Fruit fly (Drosophila melanogaster): Measurements from ENCODE around the gene Drsl3.

Drsl3 gene

DNA sequence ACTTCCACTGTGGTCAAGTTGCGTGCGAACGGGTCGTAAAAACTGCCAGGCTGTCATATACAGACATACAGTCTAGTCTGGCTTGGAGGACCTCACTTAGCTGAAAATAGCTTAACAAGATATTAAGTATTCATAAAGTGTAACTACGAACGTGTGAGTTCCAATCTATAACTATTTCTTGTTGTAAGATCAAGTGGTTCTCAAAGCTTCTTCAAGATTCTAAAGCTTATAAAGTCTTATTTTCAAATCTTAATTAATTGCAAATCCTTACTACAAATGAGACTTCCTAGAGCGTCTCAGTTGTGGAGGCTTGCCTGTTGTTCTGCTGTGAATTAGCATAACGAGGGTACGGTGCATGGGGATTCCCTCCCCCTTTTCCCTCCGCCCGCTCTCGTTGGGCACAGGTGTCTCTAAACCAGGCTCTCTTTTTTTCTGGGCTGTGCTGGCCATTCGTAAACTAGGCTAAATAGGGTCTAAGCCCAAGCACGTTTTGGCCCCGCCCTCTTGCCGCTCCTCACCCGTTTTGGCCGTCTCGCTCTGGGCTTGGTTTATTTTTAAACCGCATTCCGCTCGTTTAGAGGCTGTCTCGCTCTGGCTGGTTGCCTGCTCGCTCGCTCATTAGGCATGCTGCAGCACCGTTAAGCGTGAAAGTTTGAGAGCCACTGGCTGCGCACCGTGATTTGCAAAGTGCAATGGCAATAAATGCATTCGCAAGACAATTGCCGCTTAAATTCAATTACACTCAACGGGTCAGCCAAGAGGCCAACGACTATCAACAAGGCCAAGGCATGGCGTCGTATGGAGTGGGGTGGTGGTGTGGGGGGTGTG lies 23.4 kb downstream of the Drsl3 start (continued):
- TF ChIP-seq CG34422 (GFP tag; IDR thresholded peaks at IDR 0.05) = 0 out of 3 replicates have a peak, but pooled peaks have one; percentile 26
- TF ChIP-seq CG31388 (GFP tag; optimal IDR thresholded peaks at IDR 0.05) = no peak
- TF ChIP-seq vvl (GFP tag; IDR thresholded peaks at IDR 0.05) = 0 out of 2 replicates have a peak, but pooled peaks have one; percentile 7
- TF ChIP-seq HmgD (GFP tag; optimal IDR thresholded peaks at IDR 0.05) = no peak
- peak; percentile 97 for TF ChIP-seq sd (tag; optimal IDR thresholded peaks at IDR 0.05)
- TF ChIP-seq kni (GFP tag; optimal IDR thresholded peaks at IDR 0.05) = peak; percentile 29
- TF ChIP-seq Gug (GFP tag; IDR thresholded peaks at IDR 0.05) = no peak
- TF ChIP-seq nerfin-1 (tag; optimal IDR thresholded peaks at IDR 0.05) = no peak

DNA sequence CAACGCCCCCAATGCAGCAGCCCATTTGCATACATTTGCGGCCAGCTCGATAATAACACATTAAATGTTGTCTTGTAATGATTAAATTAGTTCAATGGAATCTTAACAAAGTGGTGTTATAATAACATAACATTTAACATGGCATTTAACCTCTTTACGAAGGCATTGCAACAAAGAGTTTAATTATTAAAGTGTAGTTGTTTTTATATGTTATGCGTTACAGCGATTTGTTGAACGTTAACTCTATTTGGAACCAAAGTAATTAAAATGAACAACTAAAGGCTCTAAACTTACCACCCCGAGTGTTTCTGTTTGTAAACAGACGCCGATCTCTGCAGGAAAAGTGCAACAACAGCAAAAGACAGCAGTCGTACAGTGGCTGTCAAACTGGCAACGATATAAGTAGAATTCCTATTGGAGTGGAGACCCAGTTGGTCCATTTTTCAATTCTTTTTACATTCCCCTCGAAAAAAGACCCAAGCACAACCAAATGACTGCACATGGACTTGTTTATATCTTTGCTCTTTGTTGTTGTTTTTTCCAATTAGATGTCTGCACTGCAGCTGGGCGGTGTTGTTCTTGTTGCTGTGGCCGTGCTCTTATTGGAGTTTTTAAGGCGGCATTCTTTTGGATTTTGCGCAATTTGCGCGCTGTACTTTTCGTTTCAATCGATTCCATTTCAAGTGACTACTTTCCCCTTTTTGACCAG lies 24.2 kb downstream of the Drsl3 start:
- TF ChIP-seq Fer1 (GFP tag; optimal IDR thresholded peaks at IDR 0.05) (no peak), Mrtf (GFP tag; IDR thresholded peaks at IDR 0.05) (no peak), org-1 (GFP tag; optimal IDR thresholded peaks at IDR 0.05) (no peak), croc (GFP tag; conservative IDR thresholded peaks at IDR 0.05) (peak; percentile 23; the same call in 1 of the 3 replicates), CG7928 (GFP tag; optimal IDR thresholded peaks at IDR 0.05) (no peak), B-H2 (GFP tag; optimal IDR thresholded peaks at IDR 0.05) (no peak), CG2199 (GFP tag; IDR thresholded peaks at IDR 0.05) (0 out of 3 replicates have a peak, but pooled peaks have one; percentile 41), CG14014 (GFP tag; IDR thresholded peaks at IDR 0.05) (no peak), Scr (GFP tag; IDR thresholded peaks at IDR 0.05; ENCODE audit: partially characterized antibody) (no peak), scrt (GFP tag; optimal IDR thresholded peaks at IDR 0.05) (no peak), bsh (GFP tag; optimal IDR thresholded peaks at IDR 0.05) (peak; percentile 54 to 60), odd (GFP tag; optimal IDR thresholded peaks at IDR 0.05) (no peak), Lim3 (GFP tag; IDR thresholded peaks at IDR 0.05) (no peak), CG10431 (GFP tag; optimal IDR thresholded peaks at IDR 0.05) (no peak), CG9727 (GFP tag; optimal IDR thresholded peaks at IDR 0.05) (peak; percentile 11), YL-1 (GFP tag; optimal IDR thresholded peaks at IDR 0.05) (no peak), NC2β (GFP tag; optimal IDR thresholded peaks at IDR 0.05) (no peak), CG17802 (tag; optimal IDR thresholded peaks at IDR 0.05) (no peak), cad (GFP tag; optimal IDR thresholded peaks at IDR 0.05) (peak; percentile 48), grn (GFP tag; optimal IDR thresholded peaks at IDR 0.05) (no peak), CG31365 (tag; optimal IDR thresholded peaks at IDR 0.05) (no peak), Oaz (GFP tag; IDR thresholded peaks at IDR 0.05) (no peak), NfI (GFP tag; optimal IDR thresholded peaks at IDR 0.05) (no peak), CG7745 (tag; optimal IDR thresholded peaks at IDR 0.05) (no peak), CG18011 (GFP tag; optimal IDR thresholded peaks at IDR 0.05) (no peak), hkb (optimal IDR thresholded peaks at IDR 0.05) (no peak), hkb (GFP tag; IDR thresholded peaks at IDR 0.05) (no peak), E2f2 (GFP tag; IDR thresholded peaks at IDR 0.05) (no peak), CG10654 (GFP tag; optimal IDR thresholded peaks at IDR 0.05) (no peak), Drgx (GFP tag; IDR thresholded peaks at IDR 0.05) (peak; percentile 75), Optix (GFP tag; IDR thresholded peaks at IDR 0.05) (no peak), pan (optimal IDR thresholded peaks at IDR 0.05) (no peak), pan (GFP tag; optimal IDR thresholded peaks at IDR 0.05 in 1 of 2, IDR thresholded peaks at IDR 0.05 in 1 of 2) (no peak), CG2712 (tag; optimal IDR thresholded peaks at IDR 0.05) (peak; percentile 30), CG34422 (GFP tag; IDR thresholded peaks at IDR 0.05) (no peak), Xrp1 (GFP tag; IDR thresholded peaks at IDR 0.05) (no peak), CG30020 (tag; optimal IDR thresholded peaks at IDR 0.05) (no peak), sens (GFP tag) (peak; percentile 71), Neu2 (GFP tag; optimal IDR thresholded peaks at IDR 0.05; ENCODE audit: borderline replicate concordance) (peak; percentile 88), unpg (GFP tag; optimal IDR thresholded peaks at IDR 0.05) (no peak)
